Fruit fly (Drosophila melanogaster): ENCODE results near the gene PIG-F.

Gene PIG-F

dm6 chr3L:19585979-19586378 lies 26.3 kb upstream of the PIG-F start, which contains the start of the genes CG9231 and CG9330 (continued):
- TF ChIP-seq tio (GFP tag; optimal IDR thresholded peaks at IDR 0.05) = no peak
- TF ChIP-seq run (tag; optimal IDR thresholded peaks at IDR 0.05) = no peak
- no peak for TF ChIP-seq Sox100B (GFP tag; optimal IDR thresholded peaks at IDR 0.05)
- peak; percentile 50 for TF ChIP-seq CG11504 (tag; optimal IDR thresholded peaks at IDR 0.05)
- TF ChIP-seq CG33557 (GFP tag; optimal IDR thresholded peaks at IDR 0.05) = no peak
- no peak for TF ChIP-seq CG6272 (GFP tag; IDR thresholded peaks at IDR 0.05)
- TF ChIP-seq slou (GFP tag; optimal IDR thresholded peaks at IDR 0.05) = no peak
- TF ChIP-seq repo (GFP tag; optimal IDR thresholded peaks at IDR 0.05) = no peak
- TF ChIP-seq sug (tag; optimal IDR thresholded peaks at IDR 0.05) = peak; percentile 36
- TF ChIP-seq inv (GFP tag; IDR thresholded peaks at IDR 0.05; ENCODE audit: partially characterized antibody) = no peak
- no peak for TF ChIP-seq caup (GFP tag; optimal IDR thresholded peaks at IDR 0.05; ENCODE audit: severe bottlenecking)
- no peak for TF ChIP-seq Gsc (GFP tag; IDR thresholded peaks at IDR 0.05)
- TF ChIP-seq tgo (GFP tag; IDR thresholded peaks at IDR 0.05) = no peak
- TF ChIP-seq abd-A (tag; optimal IDR thresholded peaks at IDR 0.05) = no peak
- no peak for TF ChIP-seq CG6765 (GFP tag; optimal IDR thresholded peaks at IDR 0.05)
- TF ChIP-seq slp2 (GFP tag; optimal IDR thresholded peaks at IDR 0.05) = no peak
- no peak for TF ChIP-seq TFAM (GFP tag; optimal IDR thresholded peaks at IDR 0.05)
- TF ChIP-seq tup (GFP tag; optimal IDR thresholded peaks at IDR 0.05) = no peak
- no peak for TF ChIP-seq CG9876 (GFP tag; optimal IDR thresholded peaks at IDR 0.05)
- TF ChIP-seq CG17829 (tag; optimal IDR thresholded peaks at IDR 0.05) = peak; percentile 54
- TF ChIP-seq unc-4 (GFP tag; IDR thresholded peaks at IDR 0.05; ENCODE audit: partially characterized antibody) = 0 out of 2 replicates have a peak, but pooled peaks have one; percentile 53
- peak; percentile 22 for TF ChIP-seq Sry-δ (GFP tag; optimal IDR thresholded peaks at IDR 0.05)
- TF ChIP-seq scrt (GFP tag; optimal IDR thresholded peaks at IDR 0.05) = no peak
- no peak for TF ChIP-seq otp (GFP tag; IDR thresholded peaks at IDR 0.05)
- no peak for TF ChIP-seq Chrac-16 (GFP tag; optimal IDR thresholded peaks at IDR 0.05)
- peak; percentile 36 for TF ChIP-seq CoRest (tag; optimal IDR thresholded peaks at IDR 0.05)
- no peak for TF ChIP-seq C15 (GFP tag; IDR thresholded peaks at IDR 0.05)
- TF ChIP-seq tll (GFP tag; optimal IDR thresholded peaks at IDR 0.05) = peak in 1 of 2 experiments; percentile 77
- TF ChIP-seq CG2120 (GFP tag; optimal IDR thresholded peaks at IDR 0.05) = peak; percentile 52
- no peak for TF ChIP-seq sens-2 (GFP tag; IDR thresholded peaks at IDR 0.05)
- no peak for TF ChIP-seq pb (GFP tag; optimal IDR thresholded peaks at IDR 0.05)
- TF ChIP-seq CG3065 (GFP tag; optimal IDR thresholded peaks at IDR 0.05) = no peak
- no peak for TF ChIP-seq eve (GFP tag; optimal IDR thresholded peaks at IDR 0.05)
- no peak for TF ChIP-seq Tbp (GFP tag; optimal IDR thresholded peaks at IDR 0.05)
- TF ChIP-seq CG10147 (GFP tag; optimal IDR thresholded peaks at IDR 0.05) = no peak
- no peak for TF ChIP-seq CG14014 (GFP tag; IDR thresholded peaks at IDR 0.05)
- TF ChIP-seq CG15011 (GFP tag; optimal IDR thresholded peaks at IDR 0.05) = no peak
- TF ChIP-seq CG32532 (GFP tag; IDR thresholded peaks at IDR 0.05) = no peak
- TF ChIP-seq ranshi (GFP tag; IDR thresholded peaks at IDR 0.05) = no peak
- TF ChIP-seq Hr39 (optimal IDR thresholded peaks at IDR 0.05) = no peak
- TF ChIP-seq CG18011 (GFP tag; optimal IDR thresholded peaks at IDR 0.05) = no peak
- TF ChIP-seq CG31388 (GFP tag; optimal IDR thresholded peaks at IDR 0.05) = no peak
- TF ChIP-seq lab (GFP tag; optimal IDR thresholded peaks at IDR 0.05) = no peak
- TF ChIP-seq CG8290 (GFP tag; optimal IDR thresholded peaks at IDR 0.05) = peak; percentile 33
- no peak for TF ChIP-seq CG8290 (tag; optimal IDR thresholded peaks at IDR 0.05)
- no peak for TF ChIP-seq wor (GFP tag; IDR thresholded peaks at IDR 0.05)
- TF ChIP-seq CG15479 (GFP tag; optimal IDR thresholded peaks at IDR 0.05) = peak; percentile 38
- TF ChIP-seq ac (GFP tag; optimal IDR thresholded peaks at IDR 0.05) = no peak
- TF ChIP-seq CG31224 (GFP tag; IDR thresholded peaks at IDR 0.05) = no peak
- TF ChIP-seq CG10321 (GFP tag; IDR thresholded peaks at IDR 0.05) = no peak
- no peak for TF ChIP-seq h (optimal IDR thresholded peaks at IDR 0.05)
- TF ChIP-seq CG9932 (GFP tag; IDR thresholded peaks at IDR 0.05) = no peak
- TF ChIP-seq nau (GFP tag; optimal IDR thresholded peaks at IDR 0.05) = no peak

Data from whole organism, embryonic.